Worm (Caenorhabditis elegans) whole organism, L4 larva: ENCODE results near the gene sri-25.

Experiments
- R02D3.7 ChIP-seq: fragments of 150-350 bp; sonication (generic microtip); optimal IDR thresholded peaks from 3 replicates; lab custom pipeline; 2014; ENCODE audit warnings: missing biosample characterization, missing genetic modification characterization
- ZK546.5 ChIP-seq, 2 experiments: sonication (generic microtip); optimal IDR thresholded peaks; 2 replicates each; lab custom pipeline; 2017; ENCODE audit warnings: missing biosample characterization in 2 of 2, missing genetic modification characterization in 2 of 2
- aly-2 ChIP-seq: sonication (generic microtip); optimal IDR thresholded peaks from 2 replicates; lab custom pipeline; 2018; ENCODE audit warnings: missing biosample characterization, missing genetic modification characterization
- fos-1 ChIP-seq: fragments of 150-350 bp; optimal IDR thresholded peaks from 2 replicates; lab custom pipeline; 2014; ENCODE audit warnings: missing biosample characterization, missing genetic modification characterization
- jun-1 ChIP-seq: fragments of 150-350 bp; optimal IDR thresholded peaks from 2 replicates; lab custom pipeline; 2014; ENCODE audit warnings: missing biosample characterization, missing genetic modification reagents, missing genetic modification characterization
- lin-15B ChIP-seq: fragments of 150-350 bp; sonication (generic microtip); optimal IDR thresholded peaks from 3 replicates; lab custom pipeline; 2014; ENCODE audit warnings: missing biosample characterization, missing genetic modification characterization
- nhr-10 ChIP-seq: fragments of 150-350 bp; optimal IDR thresholded peaks from 2 replicates; lab custom pipeline; 2014; ENCODE audit warnings: missing biosample characterization, missing genetic modification characterization
- pqm-1 ChIP-seq: sonication (generic microtip); optimal IDR thresholded peaks from 2 replicates; lab custom pipeline; 2017; ENCODE audit warnings: missing biosample characterization, missing genetic modification characterization

ce11 chrV:15244456-15244855 is 27.7 kb downstream of the sri-25 start, which contains the start of gene kin-30:
- TF ChIP-seq R02D3.7 (no peak), ZK546.5 (tag; optimal IDR thresholded peaks at IDR 0.05; lab: Kevin White, UChicago) (no peak), jun-1 (tag; lab: Kevin White, UChicago) (no peak), nhr-10 (tag; lab: Kevin White, UChicago) (no peak), aly-2 (tag; lab: Kevin White, UChicago) (no peak), lin-15B (no peak), pqm-1 (tag; lab: Kevin White, UChicago) (no peak), fos-1 (tag; lab: Kevin White, UChicago) (no peak)
